Fruit fly (Drosophila melanogaster) whole organism, embryonic: ENCODE data around the gene CG9467.

Source experiments
- BEAF-32 ChIP-seq: fragments of 200-800 bp; sonication (Bioruptor generic); optimal IDR thresholded peaks from 3 replicates; lab custom pipeline; 2017; ENCODE audit warnings: missing biosample characterization, missing genetic modification characterization, mild to moderate bottlenecking, moderate library complexity, missing genetic modification reagents
- CG10274 ChIP-seq: fragments of 200-800 bp; sonication (Bioruptor generic); optimal IDR thresholded peaks from 3 replicates; lab custom pipeline; 2017; ENCODE audit warnings: missing biosample characterization, mild to moderate bottlenecking, missing genetic modification characterization
- CG12942 ChIP-seq: fragments of 200-800 bp; sonication (Bioruptor generic); optimal IDR thresholded peaks from 3 replicates; lab custom pipeline; 2016; ENCODE audit warnings: missing biosample characterization, missing genetic modification characterization
- CG14667 ChIP-seq: fragments of 200-800 bp; sonication (Bioruptor generic); IDR thresholded peaks from 2 replicates; pipeline ENCODE4 v1.3.6; 2022; ENCODE audit warnings: missing biosample characterization, missing genetic modification characterization
- CG15601 ChIP-seq: fragments of 200-800 bp; sonication (Bioruptor generic); optimal IDR thresholded peaks from 3 replicates; lab custom pipeline; 2019; ENCODE audit warnings: missing biosample characterization, mild to moderate bottlenecking, missing genetic modification characterization, moderate library complexity
- CG17568 ChIP-seq: fragments of 200-800 bp; sonication (Bioruptor generic); optimal IDR thresholded peaks from 2 replicates; lab custom pipeline; 2018; ENCODE audit warnings: missing biosample characterization, mild to moderate bottlenecking, missing genetic modification characterization, moderate library complexity
- CG30431 ChIP-seq: fragments of 200-800 bp; sonication (Bioruptor generic); optimal IDR thresholded peaks from 2 replicates; lab custom pipeline; 2017; ENCODE audit warnings: missing biosample characterization, missing genetic modification characterization
- CG3726 ChIP-seq: fragments of 200-800 bp; sonication (Bioruptor generic); IDR thresholded peaks from 3 replicates; pipeline ENCODE4, ENCODE4 v1.3.6; 2022; ENCODE audit warnings: missing biosample characterization, missing genetic modification characterization
- CG42726 ChIP-seq: fragments of 200-800 bp; sonication (Bioruptor generic); IDR thresholded peaks from 2 replicates; pipeline ENCODE4 v1.3.6; 2022; ENCODE audit warnings: missing biosample characterization, missing genetic modification characterization; ENCODE audit not compliant: partially characterized antibody
- CG6272 ChIP-seq: fragments of 200-800 bp; sonication (Bioruptor generic); IDR thresholded peaks from 2 replicates; pipeline ENCODE4 v1.3.6; 2022; ENCODE audit warnings: missing biosample characterization, missing genetic modification characterization
- CG6683 ChIP-seq: fragments of 200-800 bp; sonication (Bioruptor generic); optimal IDR thresholded peaks from 2 replicates; lab custom pipeline; 2017; ENCODE audit warnings: missing biosample characterization, mild to moderate bottlenecking, missing genetic modification characterization, missing genetic modification reagents
- CG8089 ChIP-seq: fragments of 200-800 bp; sonication (Bioruptor generic); optimal IDR thresholded peaks from 3 replicates; lab custom pipeline; 2016; ENCODE audit warnings: missing biosample characterization, missing genetic modification characterization
- CG8281 ChIP-seq: fragments of 200-800 bp; sonication (Bioruptor generic); optimal IDR thresholded peaks from 2 replicates; lab custom pipeline; 2018; ENCODE audit warnings: missing biosample characterization, mild to moderate bottlenecking, missing genetic modification characterization, moderate library complexity
- CG8359 ChIP-seq: fragments of 200-800 bp; sonication (Bioruptor generic); optimal IDR thresholded peaks from 2 replicates; lab custom pipeline; 2017; ENCODE audit warnings: missing biosample characterization, mild to moderate bottlenecking, missing genetic modification characterization, borderline replicate concordance
- CG9215 ChIP-seq: fragments of 200-800 bp; sonication (Bioruptor generic); IDR thresholded peaks from 2 replicates; pipeline ENCODE4 v1.3.6; 2022; ENCODE audit warnings: missing biosample characterization, missing genetic modification characterization
- Dfd ChIP-seq, 2 experiments: fragments of >200 bp; optimal IDR thresholded peaks; 2 replicates each; lab custom pipeline; 2017; ENCODE audit warnings: missing biosample characterization in 2 of 2, missing genetic modification characterization in 2 of 2
- Dip2 ChIP-seq: fragments of 200-800 bp; sonication (Bioruptor generic); IDR thresholded peaks from 2 replicates; pipeline ENCODE4 v1.3.6; 2022; ENCODE audit warnings: missing biosample characterization, missing genetic modification characterization
- Dref ChIP-seq: fragments of 200-800 bp; sonication (Bioruptor generic); IDR thresholded peaks from 2 replicates; pipeline ENCODE4 v1.3.6; 2022; ENCODE audit warnings: missing biosample characterization, missing genetic modification characterization
- E2f2 ChIP-seq: fragments of 200-800 bp; sonication (Bioruptor generic); IDR thresholded peaks from 2 replicates; pipeline ENCODE4 v1.3.6; 2022; ENCODE audit warnings: missing biosample characterization, missing genetic modification characterization
- Ets97D ChIP-seq: fragments of 200-800 bp; sonication (Bioruptor generic); optimal IDR thresholded peaks from 3 replicates; lab custom pipeline; 2016; ENCODE audit warnings: missing biosample characterization, missing genetic modification characterization
- Fer1 ChIP-seq: fragments of 200-800 bp; sonication (Bioruptor generic); optimal IDR thresholded peaks from 2 replicates; lab custom pipeline; 2017; ENCODE audit warnings: missing biosample characterization, mild to moderate bottlenecking, missing genetic modification characterization
- Fer3 ChIP-seq: fragments of 200-800 bp; sonication (Bioruptor generic); optimal IDR thresholded peaks from 2 replicates; lab custom pipeline; 2018; ENCODE audit warnings: missing biosample characterization, mild to moderate bottlenecking, missing genetic modification characterization, moderate library complexity
- Hey ChIP-seq: fragments of 200-800 bp; sonication (Bioruptor generic); optimal IDR thresholded peaks from 3 replicates; lab custom pipeline; 2018; ENCODE audit warnings: missing biosample characterization, mild to moderate bottlenecking, missing genetic modification characterization
- Jarid2 ChIP-seq: fragments of 200-800 bp; sonication (Bioruptor generic); optimal IDR thresholded peaks from 3 replicates; lab custom pipeline; 2017; ENCODE audit warnings: mild to moderate bottlenecking, missing biosample characterization, missing genetic modification reagents, missing genetic modification characterization
- Lim3 ChIP-seq: fragments of 200-800 bp; sonication (Bioruptor generic); IDR thresholded peaks from 2 replicates; pipeline ENCODE4 v1.3.6; 2022; ENCODE audit warnings: missing biosample characterization, missing genetic modification characterization
- Ravus ChIP-seq: fragments of 200-800 bp; sonication (Bioruptor generic); IDR thresholded peaks from 2 replicates; pipeline ENCODE4 v1.3.6; 2022; ENCODE audit warnings: missing biosample characterization, missing genetic modification characterization
- Tbp ChIP-seq: fragments of >200 bp; optimal IDR thresholded peaks from 2 replicates; lab custom pipeline; 2018; ENCODE audit warnings: missing biosample characterization, missing genetic modification characterization
- Usf ChIP-seq: fragments of 200-800 bp; sonication (Bioruptor generic); optimal IDR thresholded peaks from 2 replicates; lab custom pipeline; 2017; ENCODE audit warnings: missing genotype, missing biosample characterization, missing genetic modification characterization
- bigmax ChIP-seq: fragments of 200-800 bp; sonication (Bioruptor generic); optimal IDR thresholded peaks from 2 replicates; lab custom pipeline; 2018; ENCODE audit warnings: missing biosample characterization, mild to moderate bottlenecking, missing genetic modification characterization
- crc ChIP-seq: fragments of 200-800 bp; sonication (Bioruptor generic); optimal IDR thresholded peaks from 2 replicates; lab custom pipeline; 2016; ENCODE audit warnings: missing biosample characterization, missing genetic modification characterization
- dm ChIP-seq: fragments of 200-800 bp; sonication (Bioruptor generic); optimal IDR thresholded peaks from 3 replicates; lab custom pipeline; 2016; ENCODE audit warnings: missing biosample characterization, missing genetic modification characterization
- dysf ChIP-seq: fragments of 200-800 bp; sonication (Bioruptor generic); IDR thresholded peaks from 3 replicates; pipeline ENCODE4 v1.3.6; 2022; ENCODE audit warnings: missing biosample characterization, missing genetic modification characterization
- eve ChIP-seq, 2 experiments: fragments of >200 bp; optimal IDR thresholded peaks; 2 replicates each; lab custom pipeline; 2017; ENCODE audit warnings: missing biosample characterization in 2 of 2, missing genetic modification characterization in 2 of 2
- fd102C ChIP-seq: fragments of 200-800 bp; sonication (Bioruptor generic); optimal IDR thresholded peaks from 2 replicates; lab custom pipeline; 2018; ENCODE audit warnings: missing biosample characterization, mild to moderate bottlenecking, missing genetic modification characterization, moderate library complexity
- fd64A ChIP-seq: fragments of 200-800 bp; sonication (Bioruptor generic); optimal IDR thresholded peaks from 3 replicates; lab custom pipeline; 2018; ENCODE audit warnings: missing biosample characterization, mild to moderate bottlenecking, missing genetic modification characterization
- fu2 ChIP-seq: fragments of 200-800 bp; sonication (Bioruptor generic); optimal IDR thresholded peaks from 2 replicates; lab custom pipeline; 2016; ENCODE audit warnings: missing biosample characterization, missing genetic modification characterization
- lbe ChIP-seq: fragments of 200-800 bp; sonication (Bioruptor generic); optimal IDR thresholded peaks from 2 replicates; lab custom pipeline; 2016; ENCODE audit warnings: missing biosample characterization, mild to moderate bottlenecking, missing genetic modification characterization
- luna ChIP-seq: fragments of 200-800 bp; sonication (Bioruptor generic); optimal IDR thresholded peaks from 2 replicates; lab custom pipeline; 2016; ENCODE audit warnings: missing biosample characterization, missing genetic modification characterization
- nmo ChIP-seq: fragments of 200-800 bp; sonication (Bioruptor generic); optimal IDR thresholded peaks from 2 replicates; lab custom pipeline; 2018; ENCODE audit warnings: missing biosample characterization, mild to moderate bottlenecking, missing genetic modification characterization, moderate library complexity
- onecut ChIP-seq: fragments of 200-800 bp; sonication (Bioruptor generic); IDR thresholded peaks from 2 replicates; pipeline ENCODE4 v1.3.6; 2022; ENCODE audit warnings: missing biosample characterization, missing genetic modification characterization
- org-1 ChIP-seq: fragments of 200-800 bp; sonication (Bioruptor generic); optimal IDR thresholded peaks from 2 replicates; lab custom pipeline; 2017; ENCODE audit warnings: missing biosample characterization, missing genetic modification characterization
- pfk ChIP-seq: fragments of 200-800 bp; sonication (Bioruptor generic); optimal IDR thresholded peaks from 2 replicates; lab custom pipeline; 2018; ENCODE audit warnings: missing biosample characterization, mild to moderate bottlenecking, missing genetic modification characterization, moderate library complexity
- pho ChIP-seq: fragments of 200-800 bp; sonication (Bioruptor generic); optimal IDR thresholded peaks from 2 replicates; lab custom pipeline; 2016; ENCODE audit warnings: missing biosample characterization, missing genetic modification characterization
- tgo ChIP-seq: fragments of 200-800 bp; sonication (Bioruptor generic); IDR thresholded peaks from 3 replicates; pipeline ENCODE4 v1.3.6; 2022; ENCODE audit warnings: missing biosample characterization, missing genetic modification characterization
- toy ChIP-seq: fragments of 200-800 bp; sonication (Bioruptor generic); IDR thresholded peaks from 2 replicates; pipeline ENCODE4 v1.3.6; 2022; ENCODE audit warnings: missing biosample characterization, missing genetic modification characterization
- trem ChIP-seq: fragments of 200-800 bp; optimal IDR thresholded peaks from 3 replicates; lab custom pipeline; 2019; ENCODE audit warnings: missing biosample characterization, mild to moderate bottlenecking, missing genetic modification characterization, moderate library complexity
- tup ChIP-seq: fragments of 200-800 bp; sonication (Bioruptor generic); optimal IDR thresholded peaks from 2 replicates; lab custom pipeline; 2016; ENCODE audit warnings: missing biosample characterization, mild to moderate bottlenecking, missing genetic modification characterization, moderate library complexity
- vfl ChIP-seq: fragments of 200-800 bp; sonication (Bioruptor generic); optimal IDR thresholded peaks from 2 replicates; lab custom pipeline; 2016; ENCODE audit warnings: missing biosample characterization, missing genetic modification characterization

CG9467 gene

DNA sequence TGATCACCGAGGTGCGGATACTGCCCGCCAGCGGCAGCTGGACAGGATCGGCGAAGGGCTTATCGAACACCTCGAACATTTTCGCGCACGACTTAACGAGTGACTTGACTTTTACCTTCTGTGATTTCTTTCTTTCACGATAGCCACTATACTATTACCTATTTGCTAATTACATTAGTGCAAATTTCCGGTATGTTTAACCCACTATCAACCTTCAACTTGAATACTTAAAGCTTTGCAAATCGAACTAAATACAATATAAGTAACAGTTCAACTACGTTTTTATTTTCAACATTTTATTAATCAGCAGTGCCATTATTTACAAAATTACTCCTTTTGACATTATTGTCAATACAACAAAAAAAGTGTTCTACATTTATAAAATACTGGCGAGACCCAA is 16.1 kb upstream of the CG9467 start, which contains the start of gene CG16904:
Gene CG16904, minus strand, starts transcription at position 101 of the 400 bp plus-strand sequence.
- TF ChIP-seq Fer3 (tag; lab: Kevin White, UChicago) (no peak), Dip2 (GFP tag; lab: Robert Waterston, UW) (no peak), Dref (GFP tag; lab: Robert Waterston, UW) (no peak), Ravus (no peak), Usf (no peak), CG15601 (tag; lab: Kevin White, UChicago) (no peak), tup (GFP tag; lab: Kevin White, UChicago) (no peak), bigmax (GFP tag; lab: Kevin White, UChicago) (no peak), fu2 (GFP tag; lab: Kevin White, UChicago) (no peak), CG8359 (no peak), crc (GFP tag; lab: Kevin White, UChicago) (no peak), trem (tag; lab: Kevin White, UChicago) (no peak), CG30431 (GFP tag; lab: Kevin White, UChicago) (no peak), CG17568 (no peak), Fer1 (no peak)

- TF ChIP-seq tgo (GFP tag; lab: Robert Waterston, UW) (no peak), pfk (GFP tag; lab: Kevin White, UChicago) (no peak), Dfd (GFP tag; optimal IDR thresholded peaks at IDR 0.05; lab: Kevin White, UChicago) (no peak)
Measured at dm6 chr3R:9813861-9814260, 13.0 kb upstream of the CG9467 start, which contains the start of gene eloF. Gene eloF, plus strand, starts transcription at chr3R:9814161.

DNA sequence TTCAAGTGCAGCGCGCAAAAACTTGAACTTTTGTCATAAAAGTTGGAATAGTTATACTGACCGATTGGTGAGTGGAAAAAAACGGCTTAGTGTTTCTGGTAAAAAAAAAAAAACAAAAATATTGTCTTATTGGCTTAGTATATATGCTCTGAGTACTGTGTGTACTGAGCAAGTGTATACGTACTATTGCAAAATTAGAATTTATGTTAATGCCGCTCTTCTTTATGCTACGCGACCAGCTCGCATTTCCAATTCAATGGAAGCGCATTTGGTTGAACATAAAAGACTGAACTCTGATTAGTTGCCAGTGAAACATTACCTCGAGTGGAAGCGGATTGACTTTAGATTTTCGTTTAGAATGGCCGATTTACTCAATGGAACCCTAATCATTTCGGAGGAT is 11.6 kb upstream of the CG9467 start, which contains the start of gene CG8534:
Gene CG8534, plus strand, starts transcription at position 301 of the 400 bp plus-strand sequence.
- TF ChIP-seq CG30431 (GFP tag; lab: Kevin White, UChicago): no peak
- TF ChIP-seq nmo: no peak
- no peak for TF ChIP-seq Lim3 (GFP tag; lab: Robert Waterston, UW)
- no peak for TF ChIP-seq lbe (GFP tag; lab: Kevin White, UChicago)
- no peak for TF ChIP-seq CG6272
- TF ChIP-seq trem (tag; lab: Kevin White, UChicago): no peak
- TF ChIP-seq Tbp: no peak
- TF ChIP-seq CG3726: no peak
- TF ChIP-seq BEAF-32 (GFP tag; lab: Kevin White, UChicago): no peak
- no peak for TF ChIP-seq vfl
- no peak for TF ChIP-seq CG10274
- TF ChIP-seq, all 482 proteins: peak for 0

dm6 chr3R:9808946-9809545 is 8.2 kb upstream of the CG9467 start, which contains the start of gene FBXO11:
Gene FBXO11, minus strand, starts transcription at chr3R:9809368.
- TF ChIP-seq dm (GFP tag; lab: Kevin White, UChicago) (no peak), eve (GFP tag; optimal IDR thresholded peaks at IDR 0.05; lab: Kevin White, UChicago) (no peak), toy (GFP tag; lab: Robert Waterston, UW) (no peak), CG8281 (tag; lab: Kevin White, UChicago) (no peak), CG14667 (GFP tag; lab: Robert Waterston, UW) (no peak), Hey (tag; lab: Kevin White, UChicago) (no peak), CG42726 (no peak), CG12942 (GFP tag; lab: Kevin White, UChicago) (no peak), CG8089 (GFP tag; lab: Kevin White, UChicago) (no peak), CG6683 (GFP tag; lab: Kevin White, UChicago) (no peak), Jarid2 (GFP tag; lab: Kevin White, UChicago) (peak; percentile 20), fd64A (GFP tag; lab: Kevin White, UChicago) (no peak), onecut (GFP tag; lab: Robert Waterston, UW) (no peak), org-1 (GFP tag; lab: Kevin White, UChicago) (no peak), Ets97D (peak; percentile 49), luna (GFP tag; lab: Kevin White, UChicago) (no peak), dysf (GFP tag; lab: Robert Waterston, UW) (no peak), CG9215 (GFP tag; lab: Robert Waterston, UW) (no peak), pho (no peak), E2f2 (peak; percentile 95), fd102C (no peak)
